Worm (Caenorhabditis elegans) whole organism, young adult: ENCODE measurements around the gene F07C3.2.

Experiments
- Y53F4B.3 ChIP-seq: fragments of 200-800 bp; sonication (Bioruptor generic); IDR thresholded peaks from 2 replicates; pipeline ENCODE4 v1.3.6; 2022; ENCODE audit warnings: missing genetic modification reagents, missing genetic modification characterization, missing compliant biosample characterization
- ceh-40 ChIP-seq: fragments of 200-800 bp; sonication (Bioruptor generic); IDR thresholded peaks from 2 replicates; pipeline ENCODE4 v1.3.6; 2022; ENCODE audit warnings: missing genetic modification characterization, missing compliant biosample characterization
- die-1 ChIP-seq: sonication (generic microtip); optimal IDR thresholded peaks from 2 replicates; lab custom pipeline; 2016; ENCODE audit warnings: missing genotype, mild to moderate bottlenecking, missing genetic modification characterization, missing compliant biosample characterization
- nhr-90 ChIP-seq: sonication (generic microtip); optimal IDR thresholded peaks from 2 replicates; lab custom pipeline; 2016; ENCODE audit warnings: missing genotype, mild to moderate bottlenecking, missing genetic modification characterization, missing compliant biosample characterization

DNA sequence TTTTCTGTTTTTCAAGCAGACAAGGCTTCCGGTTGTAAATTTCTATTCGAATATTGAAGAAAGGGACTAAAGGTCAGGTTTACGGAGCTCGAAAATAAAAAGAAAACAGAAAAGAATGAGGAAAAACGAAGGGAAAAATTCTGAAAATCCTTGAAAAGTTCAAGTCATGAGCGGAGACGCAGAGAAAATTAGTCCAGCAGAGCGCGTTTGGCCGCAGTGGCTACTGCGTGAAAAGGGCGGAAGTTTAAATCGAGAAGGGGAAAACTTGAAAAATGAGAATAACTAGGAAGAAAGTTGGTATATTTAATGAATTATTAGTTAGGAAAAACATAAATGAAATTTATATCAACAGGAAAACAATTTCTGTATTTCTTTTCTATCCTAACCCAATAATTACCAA, 5.5 kb upstream of the F07C3.2 start:
- TF ChIP-seq die-1 (no peak), nhr-90 (tag; lab: Kevin White, UChicago) (no peak), Y53F4B.3 (GFP tag; lab: Robert Waterston, UW) (no peak), ceh-40 (GFP tag; lab: Robert Waterston, UW) (no peak)
